Worm (Caenorhabditis elegans) whole organism, L2 larva: ENCODE measurements around the gene F39H12.3.
A peak's percentile ranks its signal among the peaks of the same experiment; 100 is the strongest.

ENCODE experiments used
- C34F6.9 ChIP-seq: fragments of 150-350 bp; optimal IDR thresholded peaks from 2 replicates; lab custom pipeline; 2014; ENCODE audit warnings: missing biosample characterization, missing genetic modification characterization
- F13H6.1 ChIP-seq: sonication (generic microtip); optimal IDR thresholded peaks from 2 replicates; lab custom pipeline; 2016; ENCODE audit warnings: missing genetic modification characterization, missing compliant biosample characterization
- ZK546.5 ChIP-seq: sonication (generic microtip); optimal IDR thresholded peaks from 2 replicates; lab custom pipeline; 2017; ENCODE audit warnings: missing biosample characterization, missing genetic modification characterization
- aly-2 ChIP-seq: fragments of 150-350 bp; optimal IDR thresholded peaks from 2 replicates; lab custom pipeline; 2014; ENCODE audit warnings: missing biosample characterization, missing genetic modification characterization
- ama-1 ChIP-seq: fragments of 150-350 bp; optimal IDR thresholded peaks from 2 replicates; lab custom pipeline; 2018; ENCODE audit warnings: inconsistent platforms
- blmp-1 ChIP-seq: sonication (generic microtip); optimal IDR thresholded peaks from 2 replicates; lab custom pipeline; 2017; ENCODE audit warnings: missing genetic modification characterization, mild to moderate bottlenecking, missing compliant biosample characterization, antibody characterized with exemption, moderate library complexity; ENCODE audit not compliant: insufficient read depth
- ceh-82 ChIP-seq: fragments of 150-350 bp; optimal IDR thresholded peaks from 2 replicates; lab custom pipeline; 2014; ENCODE audit warnings: missing biosample characterization, missing genetic modification characterization
- crh-2 ChIP-seq: sonication (generic microtip); optimal IDR thresholded peaks from 2 replicates; lab custom pipeline; 2017; ENCODE audit warnings: missing biosample characterization, missing genetic modification characterization
- dmd-4 ChIP-seq: sonication (generic microtip); optimal IDR thresholded peaks from 2 replicates; lab custom pipeline; 2017; ENCODE audit warnings: missing biosample characterization, missing genetic modification characterization
- egl-27 ChIP-seq: sonication (generic microtip); optimal IDR thresholded peaks from 3 replicates; lab custom pipeline; 2017; ENCODE audit warnings: missing biosample characterization, missing genetic modification reagents, missing genetic modification characterization
- fos-1 ChIP-seq: fragments of 150-350 bp; optimal IDR thresholded peaks from 2 replicates; lab custom pipeline; 2014; ENCODE audit warnings: missing biosample characterization, missing genetic modification characterization
- lin-11 ChIP-seq: fragments of 150-350 bp; sonication (generic microtip); optimal IDR thresholded peaks from 2 replicates; lab custom pipeline; 2014; ENCODE audit warnings: missing biosample characterization, missing genetic modification characterization, inconsistent platforms, mixed read lengths
- lin-39 ChIP-seq: fragments of 150-350 bp; optimal IDR thresholded peaks from 2 replicates; lab custom pipeline; 2014; ENCODE audit warnings: missing biosample characterization, missing genetic modification reagents, missing genetic modification characterization
- mbf-1 ChIP-seq: sonication (generic microtip); optimal IDR thresholded peaks from 2 replicates; lab custom pipeline; 2017; ENCODE audit warnings: missing biosample characterization, missing genetic modification characterization
- nhr-10 ChIP-seq: sonication (generic microtip); optimal IDR thresholded peaks from 2 replicates; lab custom pipeline; 2017; ENCODE audit warnings: missing biosample characterization, missing genetic modification characterization
- nhr-11 ChIP-seq: fragments of 150-350 bp; optimal IDR thresholded peaks from 2 replicates; lab custom pipeline; 2014; ENCODE audit warnings: missing biosample characterization, missing genetic modification characterization
- nhr-129 ChIP-seq: fragments of 150-350 bp; optimal IDR thresholded peaks from 2 replicates; lab custom pipeline; 2014; ENCODE audit warnings: missing biosample characterization, missing genetic modification characterization
- nhr-23 ChIP-seq: fragments of 150-350 bp; optimal IDR thresholded peaks from 2 replicates; lab custom pipeline; 2014; ENCODE audit warnings: missing biosample characterization, missing genetic modification reagents, missing genetic modification characterization
- nhr-237 ChIP-seq: fragments of 150-350 bp; optimal IDR thresholded peaks from 2 replicates; lab custom pipeline; 2014; ENCODE audit warnings: missing biosample characterization, missing genetic modification characterization
- nhr-25 ChIP-seq: fragments of 150-350 bp; sonication (generic microtip); optimal IDR thresholded peaks from 3 replicates; lab custom pipeline; 2014; ENCODE audit warnings: missing biosample characterization, missing genetic modification characterization
- nhr-6 ChIP-seq: fragments of 150-350 bp; optimal IDR thresholded peaks from 2 replicates; lab custom pipeline; 2014; ENCODE audit warnings: missing biosample characterization, missing genetic modification characterization
- nhr-77 ChIP-seq: fragments of 150-350 bp; optimal IDR thresholded peaks from 2 replicates; lab custom pipeline; 2014; ENCODE audit warnings: missing biosample characterization, missing genetic modification characterization
- sem-4 ChIP-seq: fragments of 150-350 bp; optimal IDR thresholded peaks from 2 replicates; lab custom pipeline; 2014; ENCODE audit warnings: missing biosample characterization, missing genetic modification reagents, missing genetic modification characterization
- skn-1 ChIP-seq: sonication (generic microtip); optimal IDR thresholded peaks from 2 replicates; lab custom pipeline; 2017; ENCODE audit warnings: missing biosample characterization, missing genetic modification characterization
- sma-3 ChIP-seq: sonication (generic microtip); optimal IDR thresholded peaks from 2 replicates; lab custom pipeline; 2016; ENCODE audit warnings: missing genetic modification reagents, missing genetic modification characterization, missing compliant biosample characterization
- sma-9 ChIP-seq, 2 experiments: fragments of 150-350 bp in 1 of 2; sonication (generic microtip) in 1 of 2; optimal IDR thresholded peaks; 2 replicates each; lab custom pipeline; 2014 to 2016; ENCODE audit warnings: missing genetic modification characterization in 2 of 2, mild to moderate bottlenecking in 1 of 2, missing biosample characterization in 1 of 2, missing compliant biosample characterization in 1 of 2, missing genetic modification reagents in 1 of 2, moderate library complexity in 1 of 2
- snpc-4 ChIP-seq: fragments of 150-350 bp; optimal IDR thresholded peaks from 2 replicates; lab custom pipeline; 2014; ENCODE audit warnings: missing biosample characterization, missing genetic modification characterization
- unc-55 ChIP-seq: fragments of 150-350 bp; sonication (generic microtip); optimal IDR thresholded peaks from 3 replicates; lab custom pipeline; 2014; ENCODE audit warnings: missing biosample characterization, missing genetic modification reagents, missing genetic modification characterization
- unc-62 ChIP-seq: fragments of 150-350 bp; optimal IDR thresholded peaks from 2 replicates; lab custom pipeline; 2014; ENCODE audit warnings: missing biosample characterization, missing genetic modification reagents, missing genetic modification characterization
- ztf-11 ChIP-seq: sonication (generic microtip); optimal IDR thresholded peaks from 2 replicates; lab custom pipeline; 2017; ENCODE audit warnings: missing biosample characterization, missing genetic modification characterization
- ztf-4 ChIP-seq: fragments of 150-350 bp; optimal IDR thresholded peaks from 2 replicates; lab custom pipeline; 2014; ENCODE audit warnings: missing biosample characterization, missing genetic modification characterization

Gene F39H12.3

ce11 chrX:873634-874033 lies 32.3 kb upstream of the F39H12.3 start:
- no peak for TF ChIP-seq ztf-4 (tag; lab: Kevin White, UChicago)
- TF ChIP-seq skn-1 (tag; lab: Kevin White, UChicago) = no peak
- no peak for TF ChIP-seq mbf-1 (tag; lab: Kevin White, UChicago)
- no peak for TF ChIP-seq ceh-82 (tag; lab: Kevin White, UChicago)
- TF ChIP-seq lin-11 (tag; lab: Kevin White, UChicago) = no peak
- TF ChIP-seq sma-3 (GFP tag; lab: Kevin White, UChicago) = no peak
- TF ChIP-seq nhr-237 (tag; lab: Kevin White, UChicago) = no peak
- no peak for TF ChIP-seq ztf-11 (tag; lab: Kevin White, UChicago)
- no peak for TF ChIP-seq snpc-4 (tag; lab: Kevin White, UChicago)
- no peak for TF ChIP-seq nhr-23
- no peak for TF ChIP-seq unc-62
- TF ChIP-seq nhr-6 (tag; lab: Kevin White, UChicago) = no peak

- TF ChIP-seq skn-1 (tag; lab: Kevin White, UChicago) = peak; percentile 31
- TF ChIP-seq dmd-4 (tag; lab: Kevin White, UChicago) = no peak
- TF ChIP-seq crh-2 (tag; lab: Kevin White, UChicago) = no peak
- TF ChIP-seq blmp-1 (tag; lab: Kevin White, UChicago) = no peak
- TF ChIP-seq egl-27 (tag; lab: Kevin White, UChicago) = no peak
- no peak for TF ChIP-seq sma-3 (GFP tag; lab: Kevin White, UChicago)
- TF ChIP-seq C34F6.9 (tag; lab: Kevin White, UChicago) = no peak
- TF ChIP-seq sma-9 (GFP tag; optimal IDR thresholded peaks at IDR 0.05; lab: Kevin White, UChicago) = no peak
- no peak for TF ChIP-seq sma-9 (tag; optimal IDR thresholded peaks at IDR 0.05; lab: Kevin White, UChicago)
- TF ChIP-seq lin-39 (tag; lab: Kevin White, UChicago) = no peak
- TF ChIP-seq ZK546.5 (tag; lab: Kevin White, UChicago) = no peak
- TF ChIP-seq nhr-23 = no peak
- no peak for TF ChIP-seq aly-2 (tag; lab: Kevin White, UChicago)
- no peak for TF ChIP-seq nhr-77
- peak; percentile 78 for TF ChIP-seq snpc-4 (tag; lab: Kevin White, UChicago)
- TF ChIP-seq ama-1 (lab: Kevin White, UChicago) = no peak
- no peak for TF ChIP-seq nhr-6 (tag; lab: Kevin White, UChicago)
- no peak for TF ChIP-seq nhr-10 (tag; lab: Kevin White, UChicago)
- no peak for TF ChIP-seq sem-4 (tag; lab: Kevin White, UChicago)
- TF ChIP-seq fos-1 (tag; lab: Kevin White, UChicago) = peak; percentile 74
- TF ChIP-seq, all 48 proteins: peak for 3
Measured at ce11 chrX:871957-872715, 30.8 kb upstream of the F39H12.3 start, which contains the start of gene F56F10.1. Gene F56F10.1 (plus strand): TSS chrX:872603.

ce11 chrX:871020-871419 lies 29.7 kb upstream of the F39H12.3 start, which contains the start of gene lgl-1:
Gene lgl-1 (minus strand): TSS chrX:871089.
- TF ChIP-seq nhr-11 (tag; lab: Kevin White, UChicago) (no peak), blmp-1 (tag; lab: Kevin White, UChicago) (peak; percentile 28), sma-3 (GFP tag; lab: Kevin White, UChicago) (peak; percentile 38), nhr-129 (tag; lab: Kevin White, UChicago) (no peak), sma-9 (GFP tag; optimal IDR thresholded peaks at IDR 0.05; lab: Kevin White, UChicago) (peak; percentile 13), sma-9 (tag; optimal IDR thresholded peaks at IDR 0.05; lab: Kevin White, UChicago) (no peak), ztf-11 (tag; lab: Kevin White, UChicago) (no peak), F13H6.1 (tag; lab: Kevin White, UChicago) (peak; percentile 46), C34F6.9 (tag; lab: Kevin White, UChicago) (peak; percentile 27), crh-2 (tag; lab: Kevin White, UChicago) (peak; percentile 6), nhr-25 (tag; lab: Kevin White, UChicago) (peak; percentile 76), unc-55 (GFP tag; lab: Kevin White, UChicago) (peak; percentile 40), fos-1 (tag; lab: Kevin White, UChicago) (peak; percentile 83)
- TF ChIP-seq, all 48 proteins: peak for 9

ce11 chrX:865214-865613 lies 23.9 kb upstream of the F39H12.3 start:
- TF ChIP-seq skn-1 (tag; lab: Kevin White, UChicago) = no peak
- no peak for TF ChIP-seq nhr-11 (tag; lab: Kevin White, UChicago)
- TF ChIP-seq C34F6.9 (tag; lab: Kevin White, UChicago) = no peak
- peak; percentile 26 for TF ChIP-seq nhr-129 (tag; lab: Kevin White, UChicago)
